Worm (Caenorhabditis elegans) whole organism, early embryonic: Measurements from ENCODE around the gene Y39B6A.9.
"Not testable (repeated sequence)": the region's sequence is repeated elsewhere in the genome, so short reads cannot be mapped to it uniquely, and the experiment has no call there.

Source experiments
- B0310.2 ChIP-seq: sonication (generic microtip); optimal IDR thresholded peaks from 2 replicates; lab custom pipeline; 2016; ENCODE audit warnings: mild to moderate bottlenecking, missing genetic modification characterization, missing compliant biosample characterization
- F13C5.2 ChIP-seq: sonication (generic microtip); optimal IDR thresholded peaks from 2 replicates; lab custom pipeline; 2017; ENCODE audit warnings: mild to moderate bottlenecking, missing genetic modification characterization, inconsistent platforms, missing compliant biosample characterization
- aly-1 ChIP-seq: sonication (generic microtip); optimal IDR thresholded peaks from 2 replicates; lab custom pipeline; 2016; ENCODE audit warnings: missing genetic modification characterization, missing compliant biosample characterization
- ama-1 ChIP-seq: fragments of 150-350 bp; optimal IDR thresholded peaks from 2 replicates; lab custom pipeline; 2014
- ceh-13 ChIP-seq: fragments of 200-800 bp; sonication (Bioruptor generic); optimal IDR thresholded peaks from 2 replicates; lab custom pipeline; 2018; ENCODE audit warnings: mild to moderate bottlenecking, missing genetic modification characterization, missing compliant biosample characterization
- ceh-36 ChIP-seq: sonication (generic microtip); optimal IDR thresholded peaks from 2 replicates; lab custom pipeline; 2016; ENCODE audit warnings: missing genetic modification characterization, inconsistent platforms, missing compliant biosample characterization
- ets-7 ChIP-seq: sonication (generic microtip); optimal IDR thresholded peaks from 2 replicates; lab custom pipeline; 2016; ENCODE audit warnings: missing genotype, missing genetic modification characterization, missing compliant biosample characterization
- flt-1 ChIP-seq: fragments of 200-800 bp; sonication (Bioruptor generic); IDR thresholded peaks from 2 replicates; pipeline ENCODE4 v1.3.6; 2022; ENCODE audit warnings: missing genetic modification characterization, missing compliant biosample characterization
- hmbx-1 ChIP-seq: sonication (generic microtip); optimal IDR thresholded peaks from 2 replicates; lab custom pipeline; 2016; ENCODE audit warnings: mild to moderate bottlenecking, missing genetic modification characterization, missing compliant biosample characterization
- hmg-4 ChIP-seq: fragments of 200-800 bp; sonication (Bioruptor generic); optimal IDR thresholded peaks from 2 replicates; lab custom pipeline; 2018; ENCODE audit warnings: mild to moderate bottlenecking, missing genetic modification characterization, missing compliant biosample characterization
- hnd-1 ChIP-seq: sonication (generic microtip); optimal IDR thresholded peaks from 2 replicates; lab custom pipeline; 2016; ENCODE audit warnings: missing genetic modification characterization, missing compliant biosample characterization
- pes-1 ChIP-seq: fragments of 200-800 bp; sonication (Bioruptor generic); IDR thresholded peaks from 2 replicates; pipeline ENCODE4 v1.3.6; 2022; ENCODE audit warnings: missing genetic modification reagents, missing genetic modification characterization, missing compliant biosample characterization
- scrt-1 ChIP-seq: fragments of 200-800 bp; sonication (Bioruptor generic); IDR thresholded peaks from 2 replicates; pipeline ENCODE4 v1.3.6; 2022; ENCODE audit warnings: missing genetic modification characterization, missing compliant biosample characterization
- sea-1 ChIP-seq: fragments of 200-800 bp; sonication (Bioruptor generic); conservative IDR thresholded peaks from 2 replicates; pipeline ENCODE4 v1.3.6; 2022; ENCODE audit warnings: missing genetic modification characterization, missing compliant biosample characterization
- tbx-11 ChIP-seq: fragments of 200-800 bp; sonication (Bioruptor generic); IDR thresholded peaks from 2 replicates; pipeline ENCODE4 v1.3.6; 2022; ENCODE audit warnings: missing genetic modification characterization, missing compliant biosample characterization
- tbx-37 ChIP-seq: fragments of 200-800 bp; sonication (Bioruptor generic); conservative IDR thresholded peaks from 2 replicates; pipeline ENCODE4 v1.3.6; 2022; ENCODE audit warnings: missing genetic modification reagents, missing genetic modification characterization, missing compliant biosample characterization
- tra-4 ChIP-seq: sonication (generic microtip); optimal IDR thresholded peaks from 2 replicates; lab custom pipeline; 2017; ENCODE audit warnings: missing genetic modification characterization, missing compliant biosample characterization

The Y39B6A.9 gene

DNA sequence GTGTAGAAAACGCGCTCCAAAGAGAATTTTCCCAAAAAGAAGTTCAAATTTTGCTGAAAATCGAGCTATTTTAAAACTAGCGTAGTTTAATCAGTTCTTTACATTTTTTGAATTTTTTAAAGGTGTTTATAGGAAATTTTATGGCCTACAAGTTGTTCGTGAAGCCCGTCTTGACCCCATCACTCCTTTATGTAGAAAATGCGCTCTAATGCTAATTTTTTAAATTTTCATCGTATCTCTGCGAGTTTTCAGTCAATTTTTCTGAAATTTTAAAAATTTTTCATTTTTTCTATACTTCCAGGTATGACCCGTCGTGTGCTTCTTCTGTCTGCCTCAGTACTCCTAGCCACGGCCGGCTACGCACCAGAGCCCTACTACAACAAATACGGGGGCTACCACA is at the start of gene Y39B6A.9:
Y39B6A.9 (plus strand) TSS at position 301 of the 400 bp plus-strand sequence.
- TF ChIP-seq B0310.2 (tag; lab: Kevin White, UChicago) (no peak), sea-1 (GFP tag; lab: Robert Waterston, UW) (no peak), ceh-13 (GFP tag; lab: Kevin White, UChicago) (no peak), hmbx-1 (no peak), F13C5.2 (tag; lab: Kevin White, UChicago) (no peak), tbx-37 (no peak), scrt-1 (GFP tag; lab: Robert Waterston, UW) (no peak), pes-1 (no peak), ama-1 (lab: Kevin White, UChicago) (no peak), hnd-1 (tag; lab: Kevin White, UChicago) (no peak), aly-1 (tag; lab: Kevin White, UChicago) (no peak), tra-4 (tag; lab: Kevin White, UChicago) (no peak)

DNA sequence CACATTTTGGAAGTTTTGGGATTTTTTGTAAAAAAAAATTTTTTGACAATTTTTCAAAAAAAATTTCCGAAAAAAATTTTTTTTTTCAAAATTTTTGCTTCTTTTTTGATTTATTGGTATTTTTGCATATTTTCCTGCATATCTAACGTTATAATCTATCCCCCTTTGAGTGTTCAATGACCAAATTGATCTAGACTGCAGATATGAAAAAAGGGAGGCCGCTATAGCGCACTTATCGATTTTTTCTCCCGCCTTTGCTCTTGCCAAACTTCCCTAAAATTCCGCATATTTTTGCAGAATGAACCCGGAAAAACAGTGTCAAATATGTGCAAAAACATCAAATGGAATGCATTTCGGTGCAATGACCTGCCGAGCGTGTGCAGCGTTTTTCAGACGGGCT is 48.9 kb upstream of the Y39B6A.9 start, which contains the start of gene nhr-145:
nhr-145 (plus strand) TSS at position 298 of the 400 bp plus-strand sequence.
- TF ChIP-seq tbx-11 (no peak), ets-7 (tag; lab: Kevin White, UChicago) (no peak), tra-4 (tag; lab: Kevin White, UChicago) (no peak), hmbx-1 (no peak), ceh-13 (GFP tag; lab: Kevin White, UChicago) (no peak), flt-1 (no peak), scrt-1 (GFP tag; lab: Robert Waterston, UW) (no peak), hmg-4 (GFP tag; lab: Kevin White, UChicago) (no peak), hnd-1 (tag; lab: Kevin White, UChicago) (no peak)

DNA sequence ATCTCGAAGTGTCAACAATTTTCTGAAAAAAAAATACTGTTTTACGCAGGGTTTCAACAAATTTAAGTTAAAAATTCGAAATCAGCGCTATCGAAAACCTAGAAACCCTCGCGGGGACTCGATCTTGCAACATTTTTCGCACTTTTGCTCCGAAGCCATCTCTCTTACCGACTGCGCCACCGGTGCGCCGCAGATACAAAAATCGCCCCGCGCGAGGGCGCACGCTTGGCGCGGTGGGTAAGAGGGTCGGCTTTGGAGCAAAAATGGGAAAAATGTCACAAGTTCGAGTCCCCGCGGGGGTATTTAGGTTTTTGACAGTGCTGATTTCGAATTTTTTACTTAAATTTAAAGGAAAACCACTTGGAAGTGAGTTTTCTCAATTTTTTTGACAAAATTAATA is 45.4 kb upstream of the Y39B6A.9 start:
- TF ChIP-seq sea-1 (GFP tag; lab: Robert Waterston, UW) (no peak), hmbx-1 (no peak), tbx-37 (no peak), ceh-13 (GFP tag; lab: Kevin White, UChicago) (no peak), pes-1 (no peak), F13C5.2 (tag; lab: Kevin White, UChicago) (no peak), ceh-36 (tag; lab: Kevin White, UChicago) (no peak), aly-1 (tag; lab: Kevin White, UChicago) (no peak), ama-1 (lab: Kevin White, UChicago) (no peak), tra-4 (tag; lab: Kevin White, UChicago) (no peak), hmg-4 (GFP tag; lab: Kevin White, UChicago) (no peak), tbx-11 (no peak), flt-1 (no peak), ets-7 (tag; lab: Kevin White, UChicago) (no peak), scrt-1 (GFP tag; lab: Robert Waterston, UW) (no peak), hnd-1 (tag; lab: Kevin White, UChicago) (no peak), B0310.2 (tag; lab: Kevin White, UChicago) (no peak)

DNA sequence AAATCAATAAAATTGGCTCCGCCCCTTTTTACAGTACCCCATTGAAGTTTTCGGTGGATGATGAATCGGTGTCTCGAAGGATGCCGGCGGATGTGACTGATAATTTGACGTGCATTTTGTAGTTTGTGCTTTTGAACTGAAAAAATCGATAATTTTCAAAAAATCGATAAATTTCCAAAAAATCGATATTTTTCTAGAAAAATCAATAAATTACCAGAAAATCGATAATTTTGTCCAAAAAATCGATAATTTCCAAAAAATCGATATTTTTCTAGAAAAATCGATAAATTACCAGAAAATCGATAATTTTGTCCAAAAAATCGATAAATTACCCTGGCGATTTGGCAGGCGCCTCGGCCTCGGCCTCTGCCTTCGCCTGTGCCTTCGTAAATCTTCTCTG is 36.8 kb upstream of the Y39B6A.9 start:
- TF ChIP-seq scrt-1 (GFP tag; lab: Robert Waterston, UW) (no peak), ceh-13 (GFP tag; lab: Kevin White, UChicago) (no peak), ets-7 (tag; lab: Kevin White, UChicago) (no peak), tbx-37 (no peak), tra-4 (tag; lab: Kevin White, UChicago) (no peak), aly-1 (tag; lab: Kevin White, UChicago) (no peak), hmg-4 (GFP tag; lab: Kevin White, UChicago) (no peak)

DNA sequence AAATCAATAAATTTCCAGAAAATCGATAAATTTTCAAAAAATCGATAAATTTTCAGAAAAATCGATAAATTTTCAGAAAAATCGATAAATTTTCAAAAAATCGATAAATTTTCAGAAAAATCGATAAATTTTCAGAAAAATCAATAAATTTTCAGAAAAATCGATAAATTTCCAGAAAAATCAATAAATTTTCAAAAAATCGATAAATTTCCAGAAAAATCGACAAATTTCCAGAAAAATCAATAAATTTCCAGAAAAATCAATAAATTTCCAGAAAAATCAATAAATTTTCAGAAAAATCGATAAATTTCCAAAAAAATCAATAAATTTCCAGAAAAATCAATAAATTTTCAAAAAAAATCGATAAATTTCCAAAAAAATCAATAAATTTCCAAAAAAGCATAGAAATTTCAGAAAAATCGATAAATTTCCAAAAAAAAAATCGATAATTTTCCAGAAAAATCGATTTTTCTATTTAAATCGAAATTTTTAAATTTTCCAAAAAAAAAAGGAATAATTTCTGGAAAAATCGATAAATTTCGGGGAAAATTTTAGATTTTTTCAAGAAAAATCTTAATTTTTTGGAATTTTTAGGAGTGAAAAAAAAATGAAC is 34.6 kb upstream of the Y39B6A.9 start, which contains the start of gene zhp-4:
zhp-4 (minus strand) TSS at position 198 of the 613 bp plus-strand sequence.
- TF ChIP-seq tbx-11; B0310.2 (tag; lab: Kevin White, UChicago); flt-1: not testable (repeated sequence)

DNA sequence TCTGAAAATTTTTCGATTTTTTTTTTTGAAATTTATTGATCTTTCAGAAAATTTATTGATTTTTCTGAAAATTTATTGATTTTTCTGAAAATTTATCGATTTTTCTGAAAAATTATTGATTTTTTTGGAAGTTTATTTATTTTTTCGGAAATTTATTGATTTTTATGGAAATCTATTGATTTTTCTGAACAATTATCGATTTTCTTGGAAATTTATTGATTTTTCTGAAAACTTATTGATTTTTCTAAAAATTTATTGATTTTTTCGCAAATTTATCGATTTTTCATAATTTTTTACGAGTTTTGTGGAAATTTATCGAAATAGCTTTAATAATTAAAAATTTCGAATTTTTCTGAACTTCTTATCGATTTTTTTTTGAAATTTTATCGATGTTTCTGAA is 29.2 kb upstream of the Y39B6A.9 start:
- TF ChIP-seq pes-1 (no peak), tra-4 (tag; lab: Kevin White, UChicago) (no peak), sea-1 (GFP tag; lab: Robert Waterston, UW) (no peak), scrt-1 (GFP tag; lab: Robert Waterston, UW) (no peak), F13C5.2 (tag; lab: Kevin White, UChicago) (no peak), ama-1 (lab: Kevin White, UChicago) (no peak), flt-1 (no peak), hnd-1 (tag; lab: Kevin White, UChicago) (no peak), B0310.2 (tag; lab: Kevin White, UChicago) (no peak), ceh-13 (GFP tag; lab: Kevin White, UChicago) (no peak), tbx-11 (no peak), hmbx-1 (no peak), ets-7 (tag; lab: Kevin White, UChicago) (no peak), tbx-37 (no peak), ceh-36 (tag; lab: Kevin White, UChicago) (no peak)

DNA sequence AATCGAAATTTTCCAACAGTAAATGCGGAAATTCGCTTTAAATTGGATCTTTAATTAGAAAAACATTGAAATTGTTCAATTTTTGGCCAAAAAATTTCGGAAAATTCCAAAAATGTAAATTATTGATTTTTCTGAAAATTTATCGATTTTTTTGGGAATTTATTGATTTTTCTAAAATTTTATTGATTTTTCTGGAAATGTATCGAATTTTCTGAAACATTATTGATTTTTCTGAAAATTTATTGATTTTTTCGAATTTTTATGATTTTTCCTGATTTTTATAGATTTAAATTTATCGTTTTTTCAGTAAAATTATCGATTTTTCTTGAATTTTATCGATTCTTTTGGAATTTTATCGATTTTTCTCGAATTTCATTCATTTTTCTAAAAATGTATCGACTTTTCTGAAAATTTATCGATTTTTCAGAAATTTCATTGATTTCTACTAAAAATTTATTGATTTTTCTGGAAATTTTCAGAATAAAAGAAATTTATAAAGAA is 19.4 kb upstream of the Y39B6A.9 start:
- TF ChIP-seq flt-1 (no peak), hnd-1 (tag; lab: Kevin White, UChicago) (no peak), ceh-36 (tag; lab: Kevin White, UChicago) (no peak), scrt-1 (GFP tag; lab: Robert Waterston, UW) (no peak), sea-1 (GFP tag; lab: Robert Waterston, UW) (no peak), aly-1 (tag; lab: Kevin White, UChicago) (no peak), hmg-4 (GFP tag; lab: Kevin White, UChicago) (no peak), hmbx-1 (no peak), ets-7 (tag; lab: Kevin White, UChicago) (no peak), tra-4 (tag; lab: Kevin White, UChicago) (no peak), tbx-37 (no peak), ceh-13 (GFP tag; lab: Kevin White, UChicago) (no peak), B0310.2 (tag; lab: Kevin White, UChicago) (no peak), F13C5.2 (tag; lab: Kevin White, UChicago) (no peak), ama-1 (lab: Kevin White, UChicago) (no peak), tbx-11 (no peak), pes-1 (no peak)
